Fruit fly (Drosophila melanogaster): ENCODE measurements around the gene nebu.
A peak's percentile ranks its signal among the peaks of the same experiment; 100 is the strongest.

Gene nebu

DNA sequence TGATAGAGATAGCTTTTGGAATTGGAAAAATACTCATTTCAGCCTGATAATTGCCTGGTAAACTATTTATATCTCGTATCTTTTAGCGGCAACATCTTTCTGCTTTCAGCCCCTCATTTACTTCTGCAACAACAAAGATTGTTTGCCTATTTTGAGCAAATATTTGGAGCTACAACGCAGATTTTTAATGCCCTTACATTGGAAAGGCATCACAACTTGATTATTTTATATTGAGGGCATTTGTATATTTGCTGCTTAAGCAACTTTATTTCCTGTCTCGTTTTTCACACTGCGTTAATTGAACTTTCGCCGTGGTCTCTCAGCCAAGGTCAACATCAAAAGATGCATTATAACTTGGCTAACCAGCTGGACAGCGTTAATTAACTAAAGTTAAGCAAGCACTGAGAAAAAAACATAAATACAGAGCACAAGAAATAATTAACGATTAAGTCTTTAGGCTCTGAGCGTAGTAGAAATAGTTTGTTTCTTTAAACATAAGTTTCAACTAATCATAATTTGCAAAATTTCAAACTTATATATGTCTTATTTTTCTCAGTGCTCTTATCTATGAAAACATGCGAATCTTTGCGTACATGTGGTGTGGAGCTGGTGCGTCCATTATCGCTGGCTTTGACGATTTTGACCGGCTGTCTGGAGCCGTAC lies 11.5 kb downstream of the nebu start (continued):
- TF ChIP-seq D19A (tag; optimal IDR thresholded peaks at IDR 0.05) (peak; percentile 71), CHES-1-like (GFP tag; optimal IDR thresholded peaks at IDR 0.05) (peak; percentile 61), CG4360 (GFP tag; IDR thresholded peaks at IDR 0.05) (no peak), en (GFP tag; optimal IDR thresholded peaks at IDR 0.05) (peak; percentile 50), ind (GFP tag; optimal IDR thresholded peaks at IDR 0.05) (peak; percentile 43), wek (GFP tag; optimal IDR thresholded peaks at IDR 0.05) (no peak), bcd (GFP tag; optimal IDR thresholded peaks at IDR 0.05) (peak; percentile 48), inv (GFP tag; IDR thresholded peaks at IDR 0.05; ENCODE audit: partially characterized antibody) (no peak), CG2129 (GFP tag; IDR thresholded peaks at IDR 0.05; ENCODE audit: partially characterized antibody) (no peak), CG9817 (tag; optimal IDR thresholded peaks at IDR 0.05) (peak; percentile 46), z (GFP tag; IDR thresholded peaks at IDR 0.05) (no peak), D (optimal IDR thresholded peaks at IDR 0.05) (no peak), D (GFP tag; optimal IDR thresholded peaks at IDR 0.05) (no peak), CG14014 (GFP tag; IDR thresholded peaks at IDR 0.05) (0 out of 2 replicates have a peak, but pooled peaks have one; percentile 13), sisA (GFP tag; IDR thresholded peaks at IDR 0.05) (peak; percentile 52; the same call in 1 of the 2 replicates), gcm2 (GFP tag; optimal IDR thresholded peaks at IDR 0.05) (peak; percentile 12), al (GFP tag; IDR thresholded peaks at IDR 0.05) (no peak), Med (GFP tag) (peak; percentile 72), Hmx (GFP tag; optimal IDR thresholded peaks at IDR 0.05) (no peak), psq (GFP tag; optimal IDR thresholded peaks at IDR 0.05) (no peak), oc (tag; optimal IDR thresholded peaks at IDR 0.05) (peak; percentile 3), Taf1 (GFP tag; IDR thresholded peaks at IDR 0.05) (peak; percentile 32; the same call in 1 of the 2 replicates), pb (GFP tag; optimal IDR thresholded peaks at IDR 0.05) (no peak), CG14860 (GFP tag; IDR thresholded peaks at IDR 0.05; ENCODE audit: partially characterized antibody) (no peak), eyg (GFP tag; optimal IDR thresholded peaks at IDR 0.05) (peak; percentile 18), CG16815 (GFP tag; optimal IDR thresholded peaks at IDR 0.05) (peak; percentile 35), ssp (GFP tag; IDR thresholded peaks at IDR 0.05) (no peak), Xrp1 (GFP tag; IDR thresholded peaks at IDR 0.05) (peak; percentile 70; the same call in 1 of the 2 replicates), Xbp1 (GFP tag; optimal IDR thresholded peaks at IDR 0.05) (peak; percentile 67), CoRest (tag; optimal IDR thresholded peaks at IDR 0.05) (peak; percentile 58), CG10147 (GFP tag; optimal IDR thresholded peaks at IDR 0.05) (peak; percentile 25), CG9797 (GFP tag; optimal IDR thresholded peaks at IDR 0.05) (no peak), Ets65A (GFP tag) (peak; percentile 76), run (tag; optimal IDR thresholded peaks at IDR 0.05) (peak; percentile 2), sens-2 (GFP tag; IDR thresholded peaks at IDR 0.05) (peak; percentile 8; the same call in 1 of the 2 replicates), gem (tag; optimal IDR thresholded peaks at IDR 0.05) (peak; percentile 75), cwo (GFP tag; optimal IDR thresholded peaks at IDR 0.05) (peak; percentile 39), H2.0 (GFP tag; IDR thresholded peaks at IDR 0.05) (peak; percentile 58), dimm (GFP tag; IDR thresholded peaks at IDR 0.05) (no peak), ken (GFP tag; IDR thresholded peaks at IDR 0.05) (peak; percentile 39; the same call in 1 of the 3 replicates), fd96Cb (tag; optimal IDR thresholded peaks at IDR 0.05) (peak; percentile 13), NfI (GFP tag; optimal IDR thresholded peaks at IDR 0.05) (peak; percentile 51), pho (GFP tag; optimal IDR thresholded peaks at IDR 0.05) (peak; percentile 53), CG8388 (GFP tag; optimal IDR thresholded peaks at IDR 0.05) (peak; percentile 32), sqz (GFP tag; optimal IDR thresholded peaks at IDR 0.05) (no peak), CG30403 (GFP tag; optimal IDR thresholded peaks at IDR 0.05) (peak; percentile 74), Ssrp (tag; optimal IDR thresholded peaks at IDR 0.05) (peak; percentile 43), ranshi (GFP tag; IDR thresholded peaks at IDR 0.05) (peak; percentile 56; the same call in 1 of the 2 replicates), bsh (GFP tag; optimal IDR thresholded peaks at IDR 0.05) (peak; percentile 46 to 64), HHEX (GFP tag; optimal IDR thresholded peaks at IDR 0.05) (peak; percentile 14)
